Worm (Caenorhabditis elegans): ENCODE results near the gene ivns-1.

The ivns-1 gene

ce11 chrX:12670385-12670784 is 36.2 kb upstream of the ivns-1 start:
- TF ChIP-seq cebp-1 (GFP tag; IDR thresholded peaks at IDR 0.05) = peak; percentile 40; the same call in 1 of the 2 replicates
- peak; percentile 87 for TF ChIP-seq cebp-1 (tag; optimal IDR thresholded peaks at IDR 0.05)
- no peak for TF ChIP-seq T26A5.8 (tag; optimal IDR thresholded peaks at IDR 0.05)
- TF ChIP-seq F39B2.1 (GFP tag; IDR thresholded peaks at IDR 0.05) = no peak
- 0 out of 2 replicates have a peak, but pooled peaks have one; percentile 33 for TF ChIP-seq Y53G8AR.9 (GFP tag; conservative IDR thresholded peaks at IDR 0.05)
- TF ChIP-seq F57A8.1 (GFP tag; optimal IDR thresholded peaks at IDR 0.05) = no peak
- no peak for TF ChIP-seq athp-1 (tag; optimal IDR thresholded peaks at IDR 0.05)
- TF ChIP-seq ztf-6 (GFP tag; IDR thresholded peaks at IDR 0.05) = no peak
- TF ChIP-seq hlh-12 (tag; optimal IDR thresholded peaks at IDR 0.05) = no peak
- no peak for TF ChIP-seq sea-2 (GFP tag; IDR thresholded peaks at IDR 0.05)
- no peak for TF ChIP-seq nfya-1 (tag; optimal IDR thresholded peaks at IDR 0.05; ENCODE audit: borderline replicate concordance, insufficient read depth)
- no peak for TF ChIP-seq tbx-9 (tag; optimal IDR thresholded peaks at IDR 0.05; ENCODE audit: borderline replicate concordance)
- no peak for TF ChIP-seq atf-7 (tag; optimal IDR thresholded peaks at IDR 0.05)
- no peak for TF ChIP-seq Y53F4B.3 (GFP tag; IDR thresholded peaks at IDR 0.05)
- no peak for TF ChIP-seq ceh-58 (GFP tag; IDR thresholded peaks at IDR 0.05)
- TF ChIP-seq ceh-91 (GFP tag; IDR thresholded peaks at IDR 0.05) = no peak
- peak; percentile 26 for TF ChIP-seq repo-1 (tag; optimal IDR thresholded peaks at IDR 0.05)
- TF ChIP-seq lag-1 (GFP tag; IDR thresholded peaks at IDR 0.05) = no peak
- no peak for TF ChIP-seq B0019.2 (GFP tag; conservative IDR thresholded peaks at IDR 0.05)
- TF ChIP-seq madf-6 (GFP tag; IDR thresholded peaks at IDR 0.05) = no peak
- no peak for TF ChIP-seq F55B11.4 (tag; optimal IDR thresholded peaks at IDR 0.05; ENCODE audit: borderline replicate concordance, insufficient read depth)
- TF ChIP-seq mes-4 (tag; optimal IDR thresholded peaks at IDR 0.05) = no peak
- no peak for TF ChIP-seq let-526 (GFP tag; IDR thresholded peaks at IDR 0.05)
- peak; percentile 28 for TF ChIP-seq madf-10 (tag; optimal IDR thresholded peaks at IDR 0.05)
- no peak for TF ChIP-seq C17E4.6 (GFP tag; IDR thresholded peaks at IDR 0.05)
- no peak for TF ChIP-seq Y79H2A.3 (GFP tag; conservative IDR thresholded peaks at IDR 0.05)
- TF ChIP-seq ztf-18 (tag; optimal IDR thresholded peaks at IDR 0.05) = no peak
- peak; percentile 25 for TF ChIP-seq chd-7 (tag; optimal IDR thresholded peaks at IDR 0.05)
- TF ChIP-seq bed-2 (GFP tag; IDR thresholded peaks at IDR 0.05) = no peak
- no peak for TF ChIP-seq lsy-27 (tag; optimal IDR thresholded peaks at IDR 0.05; ENCODE audit: borderline replicate concordance, insufficient read depth)
- TF ChIP-seq nhr-120 (GFP tag; IDR thresholded peaks at IDR 0.05) = no peak
- no peak for TF ChIP-seq Y95B8A.8 (GFP tag; IDR thresholded peaks at IDR 0.05)
- no peak for TF ChIP-seq dpl-1 (GFP tag; optimal IDR thresholded peaks at IDR 0.05)
- 0 out of 2 replicates have a peak, but pooled peaks have one; percentile 30 for TF ChIP-seq egrh-3 (GFP tag; IDR thresholded peaks at IDR 0.05)
- no peak for TF ChIP-seq akir-1 (GFP tag; optimal IDR thresholded peaks at IDR 0.05)
- no peak for TF ChIP-seq ztf-3 (GFP tag; optimal IDR thresholded peaks at IDR 0.05)
- TF ChIP-seq T07F8.4 (tag; optimal IDR thresholded peaks at IDR 0.05) = no peak
- no peak for TF ChIP-seq egl-18 (GFP tag; IDR thresholded peaks at IDR 0.05)
- no peak for TF ChIP-seq zim-3 (tag; optimal IDR thresholded peaks at IDR 0.05)
- TF ChIP-seq F33H1.4 (GFP tag; IDR thresholded peaks at IDR 0.05) = no peak
- TF ChIP-seq ztf-28 (GFP tag; IDR thresholded peaks at IDR 0.05) = no peak
- TF ChIP-seq efl-1 (GFP tag; optimal IDR thresholded peaks at IDR 0.05) = no peak
- TF ChIP-seq cebp-2 (GFP tag; IDR thresholded peaks at IDR 0.05) = no peak
- TF ChIP-seq egl-44 (GFP tag; IDR thresholded peaks at IDR 0.05) = no peak
- peak; percentile 80 for TF ChIP-seq K12H6.12 (tag; optimal IDR thresholded peaks at IDR 0.05)
- TF ChIP-seq madf-8 (GFP tag; conservative IDR thresholded peaks at IDR 0.05) = no peak
- peak; percentile 69; the same call in 1 of the 2 replicates for TF ChIP-seq B0336.3 (GFP tag; IDR thresholded peaks at IDR 0.05)
- no peak for TF ChIP-seq Y67H2A.10 (GFP tag; conservative IDR thresholded peaks at IDR 0.05)
- no peak for TF ChIP-seq mxl-1 (tag; optimal IDR thresholded peaks at IDR 0.05)
- TF ChIP-seq sdz-38 (tag; optimal IDR thresholded peaks at IDR 0.05) = no peak
